Worm (Caenorhabditis elegans): ENCODE data around the gene R74.7.

The R74.7 gene

ce11 chrIII:4220864-4221263 lies 16.6 kb downstream of the R74.7 start:
- TF ChIP-seq flt-1 (GFP tag; IDR thresholded peaks at IDR 0.05) = no peak
- TF ChIP-seq cog-1 (tag; optimal IDR thresholded peaks at IDR 0.05) = no peak
- TF ChIP-seq klf-2 (GFP tag; conservative IDR thresholded peaks at IDR 0.05) = no peak
- TF ChIP-seq ztf-29 (GFP tag; IDR thresholded peaks at IDR 0.05) = no peak
- no peak for TF ChIP-seq tab-1 (GFP tag; IDR thresholded peaks at IDR 0.05)
- no peak for TF ChIP-seq ref-1 (GFP tag; conservative IDR thresholded peaks at IDR 0.05)
- no peak for TF ChIP-seq ztf-23 (GFP tag; IDR thresholded peaks at IDR 0.05)
- no peak for TF ChIP-seq T22C8.4 (GFP tag; IDR thresholded peaks at IDR 0.05)
- TF ChIP-seq med-1 (GFP tag; optimal IDR thresholded peaks at IDR 0.05; ENCODE audit: insufficient read depth) = no peak

- TF ChIP-seq T22C8.4 (GFP tag; IDR thresholded peaks at IDR 0.05) (no peak), klf-2 (GFP tag; conservative IDR thresholded peaks at IDR 0.05) (no peak), ztf-23 (GFP tag; IDR thresholded peaks at IDR 0.05) (no peak), med-1 (GFP tag; optimal IDR thresholded peaks at IDR 0.05; ENCODE audit: insufficient read depth) (no peak), flt-1 (GFP tag; IDR thresholded peaks at IDR 0.05) (no peak), cog-1 (tag; optimal IDR thresholded peaks at IDR 0.05) (no peak), ref-1 (GFP tag; conservative IDR thresholded peaks at IDR 0.05) (no peak), ztf-29 (GFP tag; IDR thresholded peaks at IDR 0.05) (no peak), tab-1 (GFP tag; IDR thresholded peaks at IDR 0.05) (no peak)
These were observed 17.3 kb downstream of the R74.7 start for ce11 chrIII:4221527-4221926.

ce11 chrIII:4223668-4224127 lies 19.5 kb downstream of the R74.7 start:
- peak; percentile 39; the same call in 1 of the 2 replicates for TF ChIP-seq ztf-29 (GFP tag; IDR thresholded peaks at IDR 0.05)
- peak; percentile 56 for TF ChIP-seq cog-1 (tag; optimal IDR thresholded peaks at IDR 0.05)
- TF ChIP-seq ztf-23 (GFP tag; IDR thresholded peaks at IDR 0.05) = no peak
- no peak for TF ChIP-seq med-1 (GFP tag; optimal IDR thresholded peaks at IDR 0.05; ENCODE audit: insufficient read depth)

- no peak for TF ChIP-seq cog-1 (tag; optimal IDR thresholded peaks at IDR 0.05)
- no peak for TF ChIP-seq flt-1 (GFP tag; IDR thresholded peaks at IDR 0.05)
- no peak for TF ChIP-seq ztf-29 (GFP tag; IDR thresholded peaks at IDR 0.05)
- no peak for TF ChIP-seq tab-1 (GFP tag; IDR thresholded peaks at IDR 0.05)
- TF ChIP-seq ztf-23 (GFP tag; IDR thresholded peaks at IDR 0.05) = no peak
- no peak for TF ChIP-seq klf-2 (GFP tag; conservative IDR thresholded peaks at IDR 0.05)
- TF ChIP-seq med-1 (GFP tag; optimal IDR thresholded peaks at IDR 0.05; ENCODE audit: insufficient read depth) = no peak
- no peak for TF ChIP-seq T22C8.4 (GFP tag; IDR thresholded peaks at IDR 0.05)
- no peak for TF ChIP-seq ref-1 (GFP tag; conservative IDR thresholded peaks at IDR 0.05)
These were observed 20.5 kb downstream of the R74.7 start for ce11 chrIII:4224722-4225121.

ce11 chrIII:4227363-4227762 lies 23.1 kb downstream of the R74.7 start:
- TF ChIP-seq cog-1 (tag; optimal IDR thresholded peaks at IDR 0.05) (no peak), med-1 (GFP tag; optimal IDR thresholded peaks at IDR 0.05; ENCODE audit: insufficient read depth) (no peak), flt-1 (GFP tag; IDR thresholded peaks at IDR 0.05) (no peak), ref-1 (GFP tag; conservative IDR thresholded peaks at IDR 0.05) (no peak), T22C8.4 (GFP tag; IDR thresholded peaks at IDR 0.05) (no peak), ztf-23 (GFP tag; IDR thresholded peaks at IDR 0.05) (no peak), ztf-29 (GFP tag; IDR thresholded peaks at IDR 0.05) (no peak), tab-1 (GFP tag; IDR thresholded peaks at IDR 0.05) (no peak), klf-2 (GFP tag; conservative IDR thresholded peaks at IDR 0.05) (no peak)

- TF ChIP-seq tab-1 (GFP tag; IDR thresholded peaks at IDR 0.05) (no peak), ref-1 (GFP tag; conservative IDR thresholded peaks at IDR 0.05) (no peak), klf-2 (GFP tag; conservative IDR thresholded peaks at IDR 0.05) (no peak), flt-1 (GFP tag; IDR thresholded peaks at IDR 0.05) (no peak), cog-1 (tag; optimal IDR thresholded peaks at IDR 0.05) (no peak), ztf-23 (GFP tag; IDR thresholded peaks at IDR 0.05) (no peak), med-1 (GFP tag; optimal IDR thresholded peaks at IDR 0.05; ENCODE audit: insufficient read depth) (no peak), T22C8.4 (GFP tag; IDR thresholded peaks at IDR 0.05) (no peak), ztf-29 (GFP tag; IDR thresholded peaks at IDR 0.05) (no peak)
These were observed 23.8 kb downstream of the R74.7 start, which contains the start of gene mpk-1 for ce11 chrIII:4228008-4228407. TSS of gene mpk-1 (minus strand) at chrIII:4228108.

- TF ChIP-seq T22C8.4 (GFP tag; IDR thresholded peaks at IDR 0.05) (no peak), ztf-29 (GFP tag; IDR thresholded peaks at IDR 0.05) (no peak), tab-1 (GFP tag; IDR thresholded peaks at IDR 0.05) (no peak), klf-2 (GFP tag; conservative IDR thresholded peaks at IDR 0.05) (no peak), cog-1 (tag; optimal IDR thresholded peaks at IDR 0.05) (no peak), flt-1 (GFP tag; IDR thresholded peaks at IDR 0.05) (no peak), ztf-23 (GFP tag; IDR thresholded peaks at IDR 0.05) (no peak), ref-1 (GFP tag; conservative IDR thresholded peaks at IDR 0.05) (no peak), med-1 (GFP tag; optimal IDR thresholded peaks at IDR 0.05; ENCODE audit: insufficient read depth) (no peak)
These were observed 24.6 kb downstream of the R74.7 start, which contains the start of gene F43C1.5 for ce11 chrIII:4228841-4229240. TSS of gene F43C1.5 (plus strand) at chrIII:4229141.

ce11 chrIII:4230092-4230491 lies 25.9 kb downstream of the R74.7 start:
- no peak for TF ChIP-seq flt-1 (GFP tag; IDR thresholded peaks at IDR 0.05)
- TF ChIP-seq ztf-29 (GFP tag; IDR thresholded peaks at IDR 0.05) = no peak
- no peak for TF ChIP-seq ref-1 (GFP tag; conservative IDR thresholded peaks at IDR 0.05)
- TF ChIP-seq T22C8.4 (GFP tag; IDR thresholded peaks at IDR 0.05) = no peak
- TF ChIP-seq cog-1 (tag; optimal IDR thresholded peaks at IDR 0.05) = no peak
- no peak for TF ChIP-seq tab-1 (GFP tag; IDR thresholded peaks at IDR 0.05)
- no peak for TF ChIP-seq med-1 (GFP tag; optimal IDR thresholded peaks at IDR 0.05; ENCODE audit: insufficient read depth)

ce11 chrIII:4231372-4231771 lies 27.1 kb downstream of the R74.7 start:
- TF ChIP-seq tab-1 (GFP tag; IDR thresholded peaks at IDR 0.05) (no peak), ref-1 (GFP tag; conservative IDR thresholded peaks at IDR 0.05) (no peak), flt-1 (GFP tag; IDR thresholded peaks at IDR 0.05) (no peak), ztf-23 (GFP tag; IDR thresholded peaks at IDR 0.05) (no peak), klf-2 (GFP tag; conservative IDR thresholded peaks at IDR 0.05) (no peak), med-1 (GFP tag; optimal IDR thresholded peaks at IDR 0.05; ENCODE audit: insufficient read depth) (no peak), ztf-29 (GFP tag; IDR thresholded peaks at IDR 0.05) (no peak), cog-1 (tag; optimal IDR thresholded peaks at IDR 0.05) (no peak), T22C8.4 (GFP tag; IDR thresholded peaks at IDR 0.05) (no peak)

ce11 chrIII:4232811-4233269 lies 28.6 kb downstream of the R74.7 start, which contains the start of gene nhr-20:
TSS of gene nhr-20 (minus strand) at chrIII:4233219.
- no peak for TF ChIP-seq med-1 (GFP tag; optimal IDR thresholded peaks at IDR 0.05; ENCODE audit: insufficient read depth)
- TF ChIP-seq ref-1 (GFP tag; conservative IDR thresholded peaks at IDR 0.05) = no peak
- TF ChIP-seq klf-2 (GFP tag; conservative IDR thresholded peaks at IDR 0.05) = no peak
